Worm (Caenorhabditis elegans) whole organism, mixed stage, embryonic: ENCODE results near the gene Y82E9BR.5.

Experiments
- M03D4.4 ChIP-seq: sonication (generic microtip); optimal IDR thresholded peaks from 2 replicates; lab custom pipeline; 2017; ENCODE audit warnings: mild to moderate bottlenecking, missing genetic modification characterization, missing compliant biosample characterization
- bed-3 ChIP-seq: fragments of 200-800 bp; sonication (Bioruptor generic); optimal IDR thresholded peaks from 3 replicates; lab custom pipeline; 2018; ENCODE audit warnings: mild to moderate bottlenecking, missing genetic modification characterization, moderate library complexity, missing compliant biosample characterization
- blmp-1 ChIP-seq: fragments of 150-350 bp; optimal IDR thresholded peaks from 2 replicates; lab custom pipeline; 2014; ENCODE audit warnings: missing biosample characterization, missing genetic modification characterization
- ceh-39 ChIP-seq: fragments of 150-350 bp; optimal IDR thresholded peaks from 2 replicates; lab custom pipeline; 2014; ENCODE audit warnings: missing biosample characterization, missing genetic modification characterization
- ceh-43 ChIP-seq: fragments of 200-800 bp; sonication (Bioruptor generic); optimal IDR thresholded peaks from 2 replicates; lab custom pipeline; 2018; ENCODE audit warnings: mild to moderate bottlenecking, missing genetic modification characterization, moderate library complexity, missing compliant biosample characterization
- ceh-83 ChIP-seq: fragments of 200-800 bp; sonication (Bioruptor generic); optimal IDR thresholded peaks from 2 replicates; lab custom pipeline; 2018; ENCODE audit warnings: mild to moderate bottlenecking, missing genetic modification characterization, missing compliant biosample characterization
- ces-1 ChIP-seq: fragments of 150-350 bp; optimal IDR thresholded peaks from 2 replicates; lab custom pipeline; 2014; ENCODE audit warnings: missing biosample characterization, missing genetic modification reagents, missing genetic modification characterization
- cnd-1 ChIP-seq: fragments of 200-800 bp; sonication (Bioruptor generic); optimal IDR thresholded peaks from 2 replicates; lab custom pipeline; 2018; ENCODE audit warnings: mild to moderate bottlenecking, missing genetic modification characterization, missing compliant biosample characterization
- drap-1 ChIP-seq: fragments of 200-800 bp; sonication (Bioruptor generic); optimal IDR thresholded peaks from 3 replicates; lab custom pipeline; 2018; ENCODE audit warnings: mild to moderate bottlenecking, missing genetic modification characterization, missing compliant biosample characterization
- elt-1 ChIP-seq: sonication (generic microtip); optimal IDR thresholded peaks from 2 replicates; lab custom pipeline; 2017; ENCODE audit warnings: missing genetic modification characterization, mild to moderate bottlenecking, missing compliant biosample characterization, antibody characterized with exemption, moderate library complexity, borderline replicate concordance; ENCODE audit not compliant: insufficient read depth
- elt-3 ChIP-seq: fragments of 150-350 bp; optimal IDR thresholded peaks from 2 replicates; lab custom pipeline; 2014; ENCODE audit warnings: missing biosample characterization, missing genetic modification characterization
- flh-1 ChIP-seq: fragments of 200-800 bp; sonication (Bioruptor generic); optimal IDR thresholded peaks from 2 replicates; lab custom pipeline; 2018; ENCODE audit warnings: mild to moderate bottlenecking, missing genetic modification characterization, moderate library complexity, missing compliant biosample characterization
- ham-2 ChIP-seq: fragments of 200-800 bp; sonication (Bioruptor generic); optimal IDR thresholded peaks from 2 replicates; lab custom pipeline; 2018; ENCODE audit warnings: mild to moderate bottlenecking, missing genetic modification characterization, missing compliant biosample characterization
- hlh-1 ChIP-seq: fragments of 150-350 bp; optimal IDR thresholded peaks from 2 replicates; lab custom pipeline; 2014; ENCODE audit warnings: missing biosample characterization, missing genetic modification reagents, missing genetic modification characterization
- lin-13 ChIP-seq: fragments of 150-350 bp; optimal IDR thresholded peaks from 2 replicates; lab custom pipeline; 2014; ENCODE audit warnings: missing biosample characterization, missing genetic modification characterization
- lin-32 ChIP-seq: fragments of 200-800 bp; sonication (Bioruptor generic); optimal IDR thresholded peaks from 2 replicates; lab custom pipeline; 2018; ENCODE audit warnings: mild to moderate bottlenecking, missing genetic modification characterization, missing compliant biosample characterization
- mab-5 ChIP-seq: fragments of 150-350 bp; optimal IDR thresholded peaks from 2 replicates; lab custom pipeline; 2014; ENCODE audit warnings: missing biosample characterization, missing genetic modification characterization
- mep-1 ChIP-seq: fragments of 150-350 bp; optimal IDR thresholded peaks from 2 replicates; lab custom pipeline; 2017; ENCODE audit warnings: missing biosample characterization, missing genetic modification reagents, missing genetic modification characterization, inconsistent platforms
- nhr-12 ChIP-seq: fragments of 150-350 bp; optimal IDR thresholded peaks from 2 replicates; lab custom pipeline; 2014; ENCODE audit warnings: missing biosample characterization, missing genetic modification characterization
- nhr-2 ChIP-seq: fragments of 150-350 bp; optimal IDR thresholded peaks from 2 replicates; lab custom pipeline; 2014; ENCODE audit warnings: missing biosample characterization, missing genetic modification characterization
- nhr-237 ChIP-seq: fragments of 150-350 bp; optimal IDR thresholded peaks from 2 replicates; lab custom pipeline; 2014; ENCODE audit warnings: missing biosample characterization, missing genetic modification characterization
- nhr-28 ChIP-seq: fragments of 150-350 bp; optimal IDR thresholded peaks from 2 replicates; lab custom pipeline; 2014; ENCODE audit warnings: missing biosample characterization, missing genetic modification characterization
- nhr-76 ChIP-seq: sonication (generic microtip); optimal IDR thresholded peaks from 2 replicates; lab custom pipeline; 2017; ENCODE audit warnings: missing biosample characterization, missing genetic modification characterization
- pha-4 ChIP-seq: fragments of 150-350 bp; optimal IDR thresholded peaks from 2 replicates; lab custom pipeline; 2018; ENCODE audit warnings: missing biosample characterization, missing genetic modification reagents, missing genetic modification characterization
- sem-2 ChIP-seq: fragments of 200-800 bp; sonication (Bioruptor generic); optimal IDR thresholded peaks from 2 replicates; lab custom pipeline; 2018; ENCODE audit warnings: mild to moderate bottlenecking, missing genetic modification characterization, missing compliant biosample characterization
- snpc-4 ChIP-seq: fragments of 150-350 bp; optimal IDR thresholded peaks from 2 replicates; lab custom pipeline; 2014; ENCODE audit warnings: missing biosample characterization, missing genetic modification characterization
- sptf-1 ChIP-seq: sonication (generic microtip); optimal IDR thresholded peaks from 2 replicates; lab custom pipeline; 2017; ENCODE audit warnings: mild to moderate bottlenecking, missing genetic modification characterization, moderate library complexity, missing compliant biosample characterization
- tbx-8 ChIP-seq: fragments of 200-800 bp; sonication (Bioruptor generic); optimal IDR thresholded peaks from 2 replicates; lab custom pipeline; 2018; ENCODE audit warnings: mild to moderate bottlenecking, missing genetic modification characterization, moderate library complexity, missing compliant biosample characterization
- unc-120 ChIP-seq: sonication (generic microtip); optimal IDR thresholded peaks from 2 replicates; lab custom pipeline; 2017; ENCODE audit warnings: missing genetic modification characterization, missing compliant biosample characterization; ENCODE audit not compliant: poor library complexity, severe bottlenecking
- unc-39 ChIP-seq: fragments of 150-350 bp; optimal IDR thresholded peaks from 2 replicates; lab custom pipeline; 2014; ENCODE audit warnings: missing biosample characterization, missing genetic modification characterization
- unc-62 ChIP-seq: fragments of 150-350 bp; optimal IDR thresholded peaks from 2 replicates; lab custom pipeline; 2014; ENCODE audit warnings: missing biosample characterization, missing genetic modification reagents, missing genetic modification characterization
- ztf-11 ChIP-seq: fragments of 150-350 bp; optimal IDR thresholded peaks from 2 replicates; lab custom pipeline; 2014; ENCODE audit warnings: missing biosample characterization, missing genetic modification characterization

Gene Y82E9BR.5

ce11 chrIII:1427126-1427525, 43.0 kb downstream of the Y82E9BR.5 start, which contains the start of gene lelo-2:
TSS of gene lelo-2 (minus strand) at chrIII:1427226.
- no peak for TF ChIP-seq nhr-76 (tag; lab: Kevin White, UChicago)
- TF ChIP-seq drap-1 (GFP tag; lab: Kevin White, UChicago): no peak
- no peak for TF ChIP-seq sem-2
- TF ChIP-seq blmp-1: no peak
- TF ChIP-seq ceh-43 (GFP tag; lab: Kevin White, UChicago): no peak
- no peak for TF ChIP-seq nhr-28 (tag; lab: Kevin White, UChicago)
- TF ChIP-seq cnd-1 (tag; lab: Kevin White, UChicago): no peak
- TF ChIP-seq unc-39: no peak
- no peak for TF ChIP-seq mab-5 (tag; lab: Kevin White, UChicago)
- no peak for TF ChIP-seq lin-32 (GFP tag; lab: Kevin White, UChicago)
- no peak for TF ChIP-seq snpc-4 (tag; lab: Kevin White, UChicago)
- no peak for TF ChIP-seq unc-120 (tag; lab: Kevin White, UChicago)
- TF ChIP-seq ces-1: no peak
- no peak for TF ChIP-seq ceh-83 (GFP tag; lab: Kevin White, UChicago)
- no peak for TF ChIP-seq M03D4.4
- no peak for TF ChIP-seq tbx-8
- TF ChIP-seq flh-1: no peak
- TF ChIP-seq ham-2 (GFP tag; lab: Kevin White, UChicago): no peak

ce11 chrIII:1428448-1428847, 44.3 kb downstream of the Y82E9BR.5 start:
- no peak for TF ChIP-seq pha-4 (tag; lab: Kevin White, UChicago)
- no peak for TF ChIP-seq hlh-1 (tag; lab: Kevin White, UChicago)
- no peak for TF ChIP-seq nhr-12 (tag; lab: Kevin White, UChicago)
- no peak for TF ChIP-seq ceh-43 (GFP tag; lab: Kevin White, UChicago)
- no peak for TF ChIP-seq unc-62 (GFP tag; lab: Kevin White, UChicago)
- TF ChIP-seq nhr-76 (tag; lab: Kevin White, UChicago): no peak
- TF ChIP-seq nhr-28 (tag; lab: Kevin White, UChicago): no peak
- no peak for TF ChIP-seq lin-32 (GFP tag; lab: Kevin White, UChicago)
- no peak for TF ChIP-seq drap-1 (GFP tag; lab: Kevin White, UChicago)
- TF ChIP-seq nhr-2 (tag; lab: Kevin White, UChicago): no peak
- TF ChIP-seq flh-1: no peak
- TF ChIP-seq bed-3: no peak
- no peak for TF ChIP-seq snpc-4 (tag; lab: Kevin White, UChicago)
- no peak for TF ChIP-seq sptf-1
- TF ChIP-seq elt-3 (tag; lab: Kevin White, UChicago): no peak
- TF ChIP-seq ceh-39 (tag; lab: Kevin White, UChicago): no peak
- TF ChIP-seq unc-120 (tag; lab: Kevin White, UChicago): no peak
- TF ChIP-seq ham-2 (GFP tag; lab: Kevin White, UChicago): no peak
- no peak for TF ChIP-seq sem-2

- TF ChIP-seq unc-120 (tag; lab: Kevin White, UChicago): no peak
- TF ChIP-seq ztf-11: no peak
- no peak for TF ChIP-seq elt-1 (tag; lab: Kevin White, UChicago)
- no peak for TF ChIP-seq ces-1
- no peak for TF ChIP-seq nhr-237 (tag; lab: Kevin White, UChicago)
- no peak for TF ChIP-seq ceh-43 (GFP tag; lab: Kevin White, UChicago)
- TF ChIP-seq cnd-1 (tag; lab: Kevin White, UChicago): no peak
- no peak for TF ChIP-seq hlh-1 (tag; lab: Kevin White, UChicago)
- TF ChIP-seq nhr-76 (tag; lab: Kevin White, UChicago): no peak
- no peak for TF ChIP-seq mep-1
- no peak for TF ChIP-seq mab-5 (tag; lab: Kevin White, UChicago)
- no peak for TF ChIP-seq flh-1
- TF ChIP-seq tbx-8: no peak
- no peak for TF ChIP-seq blmp-1
- no peak for TF ChIP-seq nhr-12 (tag; lab: Kevin White, UChicago)
- TF ChIP-seq ceh-39 (tag; lab: Kevin White, UChicago): no peak
Observed at ce11 chrIII:1429275-1429674, 45.1 kb downstream of the Y82E9BR.5 start.

ce11 chrIII:1429920-1430437, 45.8 kb downstream of the Y82E9BR.5 start:
- TF ChIP-seq ces-1 (peak; percentile 22), lin-13 (tag; lab: Kevin White, UChicago) (no peak)
